Fruit fly (Drosophila melanogaster) whole organism, wandering third instar larva: ENCODE results near the gene CCT6.
A peak's percentile ranks its signal among the peaks of the same experiment; 100 is the strongest.

Experiments used
- HLH106 ChIP-seq: fragments of 200-800 bp; optimal IDR thresholded peaks from 3 replicates; lab custom pipeline; 2019; ENCODE audit warnings: missing biosample characterization, mild to moderate bottlenecking, missing genetic modification characterization, moderate library complexity
- Hr78 ChIP-seq: fragments of >200 bp; optimal IDR thresholded peaks from 2 replicates; lab custom pipeline; 2017; ENCODE audit warnings: missing biosample characterization, missing genetic modification characterization
- Mio ChIP-seq: sonication (Bioruptor generic); optimal IDR thresholded peaks from 2 replicates; lab custom pipeline; 2016; ENCODE audit warnings: missing biosample characterization, missing genetic modification characterization
- N ChIP-seq: fragments of >200 bp; optimal IDR thresholded peaks from 2 replicates; lab custom pipeline; 2018; ENCODE audit warnings: missing biosample characterization, missing external identifiers, missing genetic modification characterization
- Sp1 ChIP-seq: fragments of 200-800 bp; sonication (Bioruptor generic); optimal IDR thresholded peaks from 3 replicates; lab custom pipeline; 2019; ENCODE audit warnings: missing biosample characterization, mild to moderate bottlenecking, missing genetic modification characterization, moderate library complexity
- Vsx2 ChIP-seq: fragments of 200-300, 225-300 bp; sonication (Bioruptor generic); optimal IDR thresholded peaks from 2 replicates; lab custom pipeline; 2018; ENCODE audit warnings: missing biosample characterization, missing genetic modification characterization; ENCODE audit not compliant: partially characterized antibody
- dmrt93B ChIP-seq: fragments of 200-800 bp; sonication (Bioruptor generic); optimal IDR thresholded peaks from 2 replicates; lab custom pipeline; 2018; ENCODE audit warnings: missing biosample characterization, mild to moderate bottlenecking, missing genetic modification characterization
- jim ChIP-seq: fragments of 175-275, 200-325 bp; sonication (Bioruptor generic); optimal IDR thresholded peaks from 2 replicates; lab custom pipeline; 2016; ENCODE audit warnings: missing biosample characterization, mild to moderate bottlenecking, missing genetic modification characterization
- pan ChIP-seq: fragments of >200 bp; optimal IDR thresholded peaks from 2 replicates; lab custom pipeline; 2017
- sv ChIP-seq: fragments of 200-800 bp; sonication (Bioruptor generic); optimal IDR thresholded peaks from 3 replicates; lab custom pipeline; 2016; ENCODE audit warnings: missing biosample characterization, missing genetic modification characterization

DNA sequence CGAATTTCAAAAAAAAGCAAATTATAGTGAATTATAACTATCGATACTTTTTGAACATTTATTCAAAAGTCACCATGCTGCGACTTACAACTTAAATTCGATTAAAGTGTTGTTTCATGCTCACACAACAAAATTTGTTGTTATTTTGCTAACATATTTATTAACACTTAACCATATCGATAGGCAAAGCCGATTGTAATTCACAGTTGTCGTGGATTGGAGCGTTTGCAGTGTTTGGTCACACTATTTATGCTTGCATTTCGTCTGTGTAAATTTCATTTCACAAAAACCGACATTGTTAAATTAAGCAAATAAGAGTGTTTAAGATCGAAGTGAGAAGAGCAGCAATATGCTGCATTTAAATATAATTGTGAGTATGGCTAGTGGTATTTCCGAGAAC, 34.0 kb upstream of the CCT6 start, which contains the start of gene HUWE1:
- TF ChIP-seq pan (lab: Kevin White, UChicago) (no peak), Hr78 (no peak), Sp1 (GFP tag; lab: Kevin White, UChicago) (peak; percentile 19), dmrt93B (GFP tag; lab: Kevin White, UChicago) (no peak), sv (GFP tag; lab: Kevin White, UChicago) (no peak), Vsx2 (no peak), Mio (GFP tag; lab: Kevin White, UChicago) (no peak), N (no peak), HLH106 (tag; lab: Kevin White, UChicago) (no peak), jim (GFP tag; lab: Kevin White, UChicago) (no peak)
